Worm (Caenorhabditis elegans): ENCODE measurements around the gene C13A2.4.

The C13A2.4 gene

DNA sequence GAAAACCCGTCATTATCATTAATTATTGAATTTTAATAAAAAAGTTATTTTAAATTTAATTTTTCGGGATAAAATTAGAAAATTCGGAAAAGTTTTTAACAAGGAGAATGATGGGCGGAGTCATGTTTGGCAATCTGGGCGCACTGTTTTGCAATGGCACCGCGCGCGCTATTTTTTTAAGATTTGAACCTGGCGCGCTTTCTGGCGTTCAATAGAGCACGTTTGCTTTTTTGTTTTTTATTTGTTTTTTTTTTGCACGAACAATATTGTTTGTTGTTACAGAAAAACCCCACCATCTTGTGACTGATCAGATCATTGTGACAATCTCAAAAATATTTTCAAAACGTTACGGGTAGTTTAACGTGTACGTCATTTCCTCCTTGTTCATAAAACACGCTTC lies 42.1 kb upstream of the C13A2.4 start, which contains the start of gene hyls-1 (continued):
- TF ChIP-seq T26A8.4 (GFP tag; IDR thresholded peaks at IDR 0.05) (peak; percentile 76), nhr-102 (tag; optimal IDR thresholded peaks at IDR 0.05) (peak; percentile 70), arid-1 (GFP tag; conservative IDR thresholded peaks at IDR 0.05) (peak; percentile 42; the same call in 1 of the 2 replicates), hmg-1.1 (GFP tag; IDR thresholded peaks at IDR 0.05) (peak; percentile 77), hlh-30 (tag; optimal IDR thresholded peaks at IDR 0.05; ENCODE audit: insufficient read depth) (peak; percentile 85), nhr-11 (tag; optimal IDR thresholded peaks at IDR 0.05) (no peak), nhr-28 (tag; optimal IDR thresholded peaks at IDR 0.05) (peak; percentile 53), pha-4 (GFP tag; IDR thresholded peaks at IDR 0.05) (no peak), pha-4 (tag; optimal IDR thresholded peaks at IDR 0.05) (peak; percentile 75), ceh-62 (tag; optimal IDR thresholded peaks at IDR 0.05) (no peak), lsy-2 (tag; optimal IDR thresholded peaks at IDR 0.05) (peak in 1 of 2 experiments; percentile 86), php-3 (GFP tag; IDR thresholded peaks at IDR 0.05) (no peak), Y75B8A.6 (GFP tag; IDR thresholded peaks at IDR 0.05) (no peak), rbr-2 (tag; optimal IDR thresholded peaks at IDR 0.05) (peak; percentile 81), ceh-44 (GFP tag; IDR thresholded peaks at IDR 0.05) (no peak), nhr-48 (tag; optimal IDR thresholded peaks at IDR 0.05) (peak; percentile 40), F49E8.2 (tag; optimal IDR thresholded peaks at IDR 0.05; ENCODE audit: borderline replicate concordance) (peak; percentile 44), egl-27 (tag; optimal IDR thresholded peaks at IDR 0.05) (peak; percentile 32), lin-29 (GFP tag; IDR thresholded peaks at IDR 0.05) (peak; percentile 67; the same call in 1 of the 2 replicates), nhr-6 (tag; optimal IDR thresholded peaks at IDR 0.05) (peak; percentile 84), snpc-1.2 (GFP tag; IDR thresholded peaks at IDR 0.05) (no peak), lin-15B (tag; optimal IDR thresholded peaks at IDR 0.05) (peak; percentile 54), Y5F2A.4 (GFP tag; optimal IDR thresholded peaks at IDR 0.05) (no peak), unc-130 (GFP tag; optimal IDR thresholded peaks at IDR 0.05) (peak; percentile 50), nhr-10 (tag; optimal IDR thresholded peaks at IDR 0.05) (no peak), hif-1 (tag; optimal IDR thresholded peaks at IDR 0.05) (peak in 1 of 2 experiments; percentile 84), dmd-6 (GFP tag; IDR thresholded peaks at IDR 0.05) (peak; percentile 75), unc-39 (tag; optimal IDR thresholded peaks at IDR 0.05) (no peak), dve-1 (tag; optimal IDR thresholded peaks at IDR 0.05; ENCODE audit: insufficient read depth) (peak; percentile 88), daf-16 (GFP tag; optimal IDR thresholded peaks at IDR 0.05) (peak in 1 of 2 experiments; percentile 89), daf-16 (tag; optimal IDR thresholded peaks at IDR 0.05) (peak; percentile 90), mes-2 (tag; optimal IDR thresholded peaks at IDR 0.05; ENCODE audit: poor library complexity, severe bottlenecking) (peak; percentile 92)

DNA sequence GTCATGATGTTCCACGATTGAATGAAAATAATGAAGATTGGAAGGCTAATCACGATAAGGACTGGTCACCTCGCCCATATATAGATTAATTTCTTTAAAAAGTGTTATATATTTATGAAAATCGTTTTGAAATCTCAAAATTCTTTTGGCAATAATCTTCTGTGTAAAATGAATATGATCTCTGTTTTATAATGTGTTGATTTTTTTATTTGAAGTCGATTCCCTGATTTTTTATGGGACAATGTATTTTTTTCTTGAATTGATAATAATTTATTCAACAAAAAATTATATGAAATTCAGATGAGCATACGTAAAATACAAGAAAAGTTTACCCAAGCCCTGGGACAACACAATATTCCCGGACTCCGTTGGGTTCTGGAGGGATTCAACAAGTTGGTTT lies 39.7 kb upstream of the C13A2.4 start, which contains the start of gene C05C8.1:
Gene C05C8.1, plus strand, starts transcription at position 301 of the 400 bp plus-strand sequence.
- TF ChIP-seq Y5F2A.4 (GFP tag; optimal IDR thresholded peaks at IDR 0.05) (no peak), dmd-8 (GFP tag; IDR thresholded peaks at IDR 0.05) (no peak), mdl-1 (tag; optimal IDR thresholded peaks at IDR 0.05) (no peak), lin-39 (tag; optimal IDR thresholded peaks at IDR 0.05) (no peak), F44E2.7 (GFP tag; IDR thresholded peaks at IDR 0.05) (no peak), gei-8 (GFP tag; optimal IDR thresholded peaks at IDR 0.05) (no peak), daf-16 (GFP tag; optimal IDR thresholded peaks at IDR 0.05) (no peak), daf-16 (tag; optimal IDR thresholded peaks at IDR 0.05) (no peak), daf-19 (GFP tag; conservative IDR thresholded peaks at IDR 0.05) (no peak), lim-7 (GFP tag; IDR thresholded peaks at IDR 0.05) (no peak), dmd-6 (GFP tag; IDR thresholded peaks at IDR 0.05) (no peak), tag-97 (GFP tag; IDR thresholded peaks at IDR 0.05) (no peak), hif-1 (tag; optimal IDR thresholded peaks at IDR 0.05) (no peak), zip-2 (tag; optimal IDR thresholded peaks at IDR 0.05) (no peak), madf-9 (GFP tag; conservative IDR thresholded peaks at IDR 0.05) (no peak)

Measured in whole organism, L4 larva.